Worm (Caenorhabditis elegans) whole organism, L4/young adult: Measurements from ENCODE around the gene C29F9.8.

Experiments used
- W03F9.2 ChIP-seq: fragments of 150-350 bp; optimal IDR thresholded peaks from 2 replicates; lab custom pipeline; 2014; ENCODE audit warnings: missing biosample characterization, missing genetic modification characterization
- dao-5 ChIP-seq: sonication (generic microtip); optimal IDR thresholded peaks from 2 replicates; lab custom pipeline; 2016; ENCODE audit warnings: missing genotype, missing genetic modification characterization, moderate library complexity, missing compliant biosample characterization
- him-1 ChIP-seq: sonication (generic microtip); optimal IDR thresholded peaks from 2 replicates; lab custom pipeline; 2016; ENCODE audit warnings: missing genotype, missing genetic modification reagents, missing genetic modification characterization, missing compliant biosample characterization

- TF ChIP-seq W03F9.2 (tag; lab: Kevin White, UChicago) (no peak), him-1 (tag; lab: Kevin White, UChicago) (no peak), dao-5 (no peak)
These were observed 24.8 kb downstream of the C29F9.8 start for ce11 chrIII:72078-72477.
